Worm (Caenorhabditis elegans): ENCODE results near the gene arrd-14.

The arrd-14 gene

DNA sequence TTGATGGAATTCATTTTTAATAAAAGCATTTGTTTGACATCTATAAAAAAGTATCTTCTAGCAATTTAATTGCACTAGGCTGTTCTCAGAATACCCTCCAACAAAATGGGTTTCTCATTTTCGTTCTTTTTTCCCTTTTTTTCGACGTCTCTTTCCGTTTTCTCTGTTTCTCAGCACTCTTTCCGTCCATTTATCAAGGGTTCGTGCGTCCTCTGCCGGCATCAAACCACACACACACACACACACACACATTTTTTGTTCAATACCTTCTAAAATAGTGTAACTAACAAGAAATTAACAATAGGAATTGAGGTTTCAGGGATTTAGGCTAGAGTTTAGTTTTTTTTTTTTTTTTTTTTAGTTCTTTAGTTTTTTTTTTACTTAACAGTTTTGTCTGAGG is 4.1 kb downstream of the arrd-14 start:
- no peak for TF ChIP-seq fkh-6 (tag; optimal IDR thresholded peaks at IDR 0.05)
- no peak for TF ChIP-seq sdc-2 (tag; optimal IDR thresholded peaks at IDR 0.05)
- no peak for TF ChIP-seq dve-1 (tag; optimal IDR thresholded peaks at IDR 0.05)
- no peak for TF ChIP-seq mec-3 (tag; optimal IDR thresholded peaks at IDR 0.05; ENCODE audit: borderline replicate concordance)
- TF ChIP-seq gmeb-2 (tag; optimal IDR thresholded peaks at IDR 0.05) = no peak
- TF ChIP-seq pha-4 (tag; optimal IDR thresholded peaks at IDR 0.05) = no peak
- TF ChIP-seq pros-1 (tag; optimal IDR thresholded peaks at IDR 0.05) = no peak
- TF ChIP-seq pha-2 (tag; optimal IDR thresholded peaks at IDR 0.05) = no peak
- no peak for TF ChIP-seq ceh-6 (GFP tag; optimal IDR thresholded peaks at IDR 0.05)
- TF ChIP-seq ahr-1 (tag; optimal IDR thresholded peaks at IDR 0.05) = no peak
- TF ChIP-seq rnt-1 (tag; optimal IDR thresholded peaks at IDR 0.05) = no peak
- TF ChIP-seq nfya-1 (tag; optimal IDR thresholded peaks at IDR 0.05) = no peak
- no peak for TF ChIP-seq madf-2 (tag; optimal IDR thresholded peaks at IDR 0.05)
- TF ChIP-seq hlh-15 (tag; optimal IDR thresholded peaks at IDR 0.05) = no peak
- no peak for TF ChIP-seq ceh-14 (tag; optimal IDR thresholded peaks at IDR 0.05)
- no peak for TF ChIP-seq ceh-22 (tag; optimal IDR thresholded peaks at IDR 0.05)
- no peak for TF ChIP-seq dmd-4 (tag; optimal IDR thresholded peaks at IDR 0.05; ENCODE audit: borderline replicate concordance)
- no peak for TF ChIP-seq lin-11 (tag; optimal IDR thresholded peaks at IDR 0.05)

DNA sequence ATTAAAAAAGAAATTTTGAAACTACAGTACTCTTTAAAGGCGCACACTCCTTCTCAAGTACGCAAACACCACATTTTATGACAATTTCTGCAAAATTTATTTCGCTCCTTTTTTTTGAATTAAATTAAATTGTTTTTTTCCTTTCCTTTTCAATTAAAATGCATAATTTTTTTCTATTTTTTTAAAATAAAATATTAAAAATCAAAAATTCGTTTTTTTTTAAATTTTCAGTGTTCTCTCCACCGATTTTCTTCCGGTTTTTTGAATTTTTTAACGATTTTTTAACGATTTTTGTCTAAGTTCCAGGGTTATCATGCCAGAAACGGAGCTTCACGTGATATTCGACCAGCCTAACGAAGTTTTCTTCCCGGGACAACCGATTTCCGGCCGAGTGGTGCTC is 6.0 kb downstream of the arrd-14 start, which contains the start of gene arrd-13:
Gene arrd-13 (plus strand): TSS at position 301 of the 400 bp plus-strand sequence.
- TF ChIP-seq ceh-22 (tag; optimal IDR thresholded peaks at IDR 0.05) = no peak
- TF ChIP-seq sox-2 (GFP tag; IDR thresholded peaks at IDR 0.05) = no peak
- TF ChIP-seq che-1 (tag; optimal IDR thresholded peaks at IDR 0.05) = no peak
- no peak for TF ChIP-seq ceh-2 (tag; optimal IDR thresholded peaks at IDR 0.05)
- no peak for TF ChIP-seq syd-9 (tag; optimal IDR thresholded peaks at IDR 0.05)

DNA sequence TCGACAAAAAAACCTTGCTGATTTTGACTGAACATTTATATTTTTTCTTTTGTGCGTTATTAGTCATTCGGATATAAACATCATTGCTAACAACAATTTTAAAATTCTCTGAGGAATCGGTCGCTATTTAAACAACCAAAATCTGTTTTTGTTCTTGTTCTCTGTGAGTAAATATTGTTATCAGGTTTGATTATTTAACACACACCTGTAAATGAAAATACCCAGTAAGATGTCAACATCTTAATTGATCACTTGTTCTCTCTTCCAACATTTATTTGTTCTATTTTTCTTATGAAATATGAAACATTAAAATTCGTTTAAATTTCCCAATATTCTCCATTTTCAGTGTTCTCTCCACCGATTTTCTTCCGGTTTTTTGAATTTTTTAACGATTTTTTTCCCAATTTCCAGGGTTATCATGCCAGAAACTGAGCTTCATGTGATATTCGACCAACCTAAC is 10.9 kb downstream of the arrd-14 start, which contains the start of gene arrd-11:
Gene arrd-11 (plus strand): TSS at position 410 of the 460 bp plus-strand sequence.
- no peak for TF ChIP-seq pag-3 (tag; optimal IDR thresholded peaks at IDR 0.05; ENCODE audit: borderline replicate concordance)
- no peak for TF ChIP-seq ceh-34 (tag; optimal IDR thresholded peaks at IDR 0.05)
- no peak for TF ChIP-seq rnt-1 (tag; optimal IDR thresholded peaks at IDR 0.05)
- TF ChIP-seq ref-2 (tag; optimal IDR thresholded peaks at IDR 0.05) = no peak
- no peak for TF ChIP-seq nfya-1 (tag; optimal IDR thresholded peaks at IDR 0.05)
- TF ChIP-seq ets-4 (tag; optimal IDR thresholded peaks at IDR 0.05) = no peak
- no peak for TF ChIP-seq lim-6 (tag; optimal IDR thresholded peaks at IDR 0.05)
- no peak for TF ChIP-seq pros-1 (tag; optimal IDR thresholded peaks at IDR 0.05)

DNA sequence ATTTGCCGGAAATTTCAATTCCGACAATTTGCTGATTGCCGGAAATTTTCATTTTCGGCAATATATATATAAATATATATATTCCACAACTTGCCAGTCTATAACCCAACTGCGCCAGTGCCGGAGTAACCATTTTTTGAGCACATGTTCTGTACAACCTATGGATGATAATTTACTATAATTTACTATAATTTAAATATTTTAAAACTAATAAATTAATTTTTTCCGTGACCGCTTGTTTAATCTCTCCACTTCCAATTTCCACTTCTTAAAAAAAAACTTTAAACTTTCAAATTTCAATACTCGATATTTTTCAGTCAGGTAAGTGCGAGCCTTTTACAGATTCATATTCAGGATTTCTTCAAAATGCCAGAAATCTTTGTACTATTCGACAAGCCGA is 13.8 kb downstream of the arrd-14 start, which contains the start of gene arrd-12:
Gene arrd-12 (plus strand): TSS at position 301 of the 400 bp plus-strand sequence.
- TF ChIP-seq ceh-48 (tag; optimal IDR thresholded peaks at IDR 0.05) (no peak), npax-4 (tag; optimal IDR thresholded peaks at IDR 0.05) (no peak), lin-11 (tag; optimal IDR thresholded peaks at IDR 0.05) (no peak), pros-1 (tag; optimal IDR thresholded peaks at IDR 0.05) (no peak), dmd-4 (tag; optimal IDR thresholded peaks at IDR 0.05; ENCODE audit: borderline replicate concordance) (no peak), pag-3 (tag; optimal IDR thresholded peaks at IDR 0.05; ENCODE audit: borderline replicate concordance) (no peak), tbx-7 (tag; optimal IDR thresholded peaks at IDR 0.05) (no peak), syd-9 (tag; optimal IDR thresholded peaks at IDR 0.05) (no peak), dve-1 (tag; optimal IDR thresholded peaks at IDR 0.05) (no peak), ceh-6 (GFP tag; optimal IDR thresholded peaks at IDR 0.05) (no peak), ceh-34 (tag; optimal IDR thresholded peaks at IDR 0.05) (no peak), elt-2 (tag; optimal IDR thresholded peaks at IDR 0.05) (no peak), ceh-30 (tag; optimal IDR thresholded peaks at IDR 0.05) (no peak), ceh-19 (GFP tag; optimal IDR thresholded peaks at IDR 0.05) (no peak), F13H6.1 (tag; optimal IDR thresholded peaks at IDR 0.05) (no peak), eyg-1 (tag; optimal IDR thresholded peaks at IDR 0.05) (no peak), ceh-18 (tag; optimal IDR thresholded peaks at IDR 0.05) (no peak)
